Fruit fly (Drosophila melanogaster) whole organism, embryonic: Measurements from ENCODE around the gene OtopLc.

Experiments
- Aef1 ChIP-seq: fragments of 200-800 bp; sonication (Bioruptor generic); IDR thresholded peaks from 3 replicates; pipeline ENCODE4 v1.3.6; 2022; ENCODE audit warnings: missing biosample characterization, missing genetic modification characterization
- Antp ChIP-seq: fragments of 200-800 bp; sonication (Bioruptor generic); optimal IDR thresholded peaks from 3 replicates; lab custom pipeline; 2016; ENCODE audit warnings: missing biosample characterization, missing genetic modification characterization
- Atf-2 ChIP-seq: fragments of 200-800 bp; sonication (Bioruptor generic); optimal IDR thresholded peaks from 2 replicates; lab custom pipeline; 2016; ENCODE audit warnings: missing biosample characterization, missing genetic modification characterization
- BEAF-32 ChIP-seq: fragments of 200-800 bp; sonication (Bioruptor generic); optimal IDR thresholded peaks from 3 replicates; lab custom pipeline; 2017; ENCODE audit warnings: missing biosample characterization, missing genetic modification characterization, mild to moderate bottlenecking, moderate library complexity, missing genetic modification reagents
- CG12391 ChIP-seq: fragments of 200-800 bp; sonication (Bioruptor generic); optimal IDR thresholded peaks from 3 replicates; lab custom pipeline; 2018; ENCODE audit warnings: missing biosample characterization, mild to moderate bottlenecking, missing genetic modification characterization, moderate library complexity
- CG12942 ChIP-seq: fragments of 200-800 bp; sonication (Bioruptor generic); optimal IDR thresholded peaks from 3 replicates; lab custom pipeline; 2016; ENCODE audit warnings: missing biosample characterization, missing genetic modification characterization
- CG13624 ChIP-seq: fragments of 200-800 bp; sonication (Bioruptor generic); optimal IDR thresholded peaks from 2 replicates; lab custom pipeline; 2016; ENCODE audit warnings: missing biosample characterization, missing genetic modification characterization
- CG13775 ChIP-seq: fragments of 200-800 bp; sonication (Bioruptor generic); optimal IDR thresholded peaks from 3 replicates; lab custom pipeline; 2017; ENCODE audit warnings: missing biosample characterization, mild to moderate bottlenecking, missing genetic modification characterization
- CG14667 ChIP-seq: fragments of 200-800 bp; sonication (Bioruptor generic); IDR thresholded peaks from 2 replicates; pipeline ENCODE4 v1.3.6; 2022; ENCODE audit warnings: missing biosample characterization, missing genetic modification characterization
- CG14965 ChIP-seq: fragments of 200-800 bp; sonication (Bioruptor generic); optimal IDR thresholded peaks from 2 replicates; lab custom pipeline; 2016; ENCODE audit warnings: missing biosample characterization, missing genetic modification characterization, borderline replicate concordance
- CG15514 ChIP-seq: fragments of 200-800 bp; sonication (Bioruptor generic); optimal IDR thresholded peaks from 3 replicates; lab custom pipeline; 2017; ENCODE audit warnings: missing biosample characterization, missing genetic modification characterization, mild to moderate bottlenecking, moderate library complexity, missing genetic modification reagents
- CG16863 ChIP-seq: fragments of 200-800 bp; sonication (Bioruptor generic); optimal IDR thresholded peaks from 3 replicates; lab custom pipeline; 2016; ENCODE audit warnings: missing biosample characterization, missing genetic modification characterization
- CG17385 ChIP-seq: fragments of 200-800 bp; sonication (Bioruptor generic); optimal IDR thresholded peaks from 3 replicates; lab custom pipeline; 2018; ENCODE audit warnings: missing biosample characterization, mild to moderate bottlenecking, missing genetic modification characterization
- CG2712 ChIP-seq: fragments of 200-800 bp; optimal IDR thresholded peaks from 3 replicates; lab custom pipeline; 2019; ENCODE audit warnings: missing biosample characterization, mild to moderate bottlenecking, missing genetic modification characterization, moderate library complexity
- CG30020 ChIP-seq: fragments of 200-800 bp; optimal IDR thresholded peaks from 2 replicates; lab custom pipeline; 2019; ENCODE audit warnings: missing biosample characterization, mild to moderate bottlenecking, missing genetic modification characterization, moderate library complexity
- CG32767 ChIP-seq: fragments of 200-800 bp; sonication (Bioruptor generic); IDR thresholded peaks from 2 replicates; pipeline ENCODE4 v1.3.6; 2022; ENCODE audit warnings: missing biosample characterization, missing genetic modification characterization
- CG32772 ChIP-seq: fragments of 200-800 bp; sonication (Bioruptor generic); IDR thresholded peaks from 2 replicates; pipeline ENCODE4 v1.3.6; 2022; ENCODE audit warnings: missing biosample characterization, missing genetic modification characterization
- CG33213 ChIP-seq: fragments of 200-800 bp; sonication (Bioruptor generic); optimal IDR thresholded peaks from 3 replicates; lab custom pipeline; 2016; ENCODE audit warnings: missing biosample characterization, missing genetic modification characterization
- CG3726 ChIP-seq: fragments of 200-800 bp; sonication (Bioruptor generic); IDR thresholded peaks from 3 replicates; pipeline ENCODE4, ENCODE4 v1.3.6; 2022; ENCODE audit warnings: missing biosample characterization, missing genetic modification characterization
- CG42726 ChIP-seq: fragments of 200-800 bp; sonication (Bioruptor generic); IDR thresholded peaks from 2 replicates; pipeline ENCODE4 v1.3.6; 2022; ENCODE audit warnings: missing biosample characterization, missing genetic modification characterization; ENCODE audit not compliant: partially characterized antibody
- CG4404 ChIP-seq: fragments of 200-800 bp; sonication (Bioruptor generic); IDR thresholded peaks from 2 replicates; pipeline ENCODE4 v1.3.6; 2022; ENCODE audit warnings: missing biosample characterization, missing genetic modification characterization
- CG4820 ChIP-seq: fragments of 200-800 bp; sonication (Bioruptor generic); optimal IDR thresholded peaks from 3 replicates; lab custom pipeline; 2016; ENCODE audit warnings: missing biosample characterization, missing genetic modification characterization
- CG6175 ChIP-seq: fragments of 200-800 bp; sonication (Bioruptor generic); IDR thresholded peaks from 3 replicates; pipeline ENCODE4 v1.3.6; 2022; ENCODE audit warnings: missing biosample characterization, missing genetic modification characterization
- CG8478 ChIP-seq: fragments of >200 bp; optimal IDR thresholded peaks from 2 replicates; lab custom pipeline; 2018
- CG9797 ChIP-seq: fragments of 200-800 bp; sonication (Bioruptor generic); optimal IDR thresholded peaks from 3 replicates; lab custom pipeline; 2018; ENCODE audit warnings: missing biosample characterization, mild to moderate bottlenecking, missing genetic modification characterization
- Ets65A ChIP-seq: fragments of 200-800 bp; sonication (Bioruptor generic); peaks from one replicate; lab custom pipeline; 2016; ENCODE audit warnings: missing biosample characterization, missing genetic modification characterization
- Fer1 ChIP-seq: fragments of 200-800 bp; sonication (Bioruptor generic); optimal IDR thresholded peaks from 2 replicates; lab custom pipeline; 2017; ENCODE audit warnings: missing biosample characterization, mild to moderate bottlenecking, missing genetic modification characterization
- Fer2 ChIP-seq: fragments of 200-800 bp; sonication (Bioruptor generic); optimal IDR thresholded peaks from 2 replicates; lab custom pipeline; 2018; ENCODE audit warnings: missing biosample characterization, mild to moderate bottlenecking, missing genetic modification characterization, moderate library complexity
- Jarid2 ChIP-seq: fragments of 200-800 bp; sonication (Bioruptor generic); optimal IDR thresholded peaks from 3 replicates; lab custom pipeline; 2017; ENCODE audit warnings: mild to moderate bottlenecking, missing biosample characterization, missing genetic modification reagents, missing genetic modification characterization
- Lim3 ChIP-seq: fragments of 200-800 bp; sonication (Bioruptor generic); IDR thresholded peaks from 2 replicates; pipeline ENCODE4 v1.3.6; 2022; ENCODE audit warnings: missing biosample characterization, missing genetic modification characterization
- Mad ChIP-seq: fragments of 200-800 bp; sonication (Bioruptor generic); optimal IDR thresholded peaks from 2 replicates; lab custom pipeline; 2016; ENCODE audit warnings: missing biosample characterization, missing genetic modification characterization
- NFAT ChIP-seq: fragments of 200-800 bp; sonication (Bioruptor generic); IDR thresholded peaks from 2 replicates; pipeline ENCODE4 v1.3.6; 2022; ENCODE audit warnings: missing biosample characterization, missing genetic modification characterization
- NK7.1 ChIP-seq: fragments of 200-800 bp; sonication (Bioruptor generic); optimal IDR thresholded peaks from 3 replicates; lab custom pipeline; 2016; ENCODE audit warnings: missing biosample characterization, missing genetic modification characterization
- Nf-YA ChIP-seq: fragments of 200-800 bp; sonication (Bioruptor generic); IDR thresholded peaks from 2 replicates; pipeline ENCODE4 v1.3.6; 2022; ENCODE audit warnings: missing biosample characterization, missing genetic modification characterization
- Optix ChIP-seq: fragments of 200-800 bp; sonication (Bioruptor generic); IDR thresholded peaks from 3 replicates; pipeline ENCODE4 v1.3.6; 2022; ENCODE audit warnings: missing biosample characterization, missing genetic modification characterization
- Ravus ChIP-seq: fragments of 200-800 bp; sonication (Bioruptor generic); IDR thresholded peaks from 2 replicates; pipeline ENCODE4 v1.3.6; 2022; ENCODE audit warnings: missing biosample characterization, missing genetic modification characterization
- Side ChIP-seq: fragments of 200-800 bp; sonication (Bioruptor generic); optimal IDR thresholded peaks from 2 replicates; lab custom pipeline; 2016; ENCODE audit warnings: missing biosample characterization, missing genetic modification characterization
- al ChIP-seq: fragments of 200-800 bp; sonication (Bioruptor generic); IDR thresholded peaks from 2 replicates; pipeline ENCODE4 v1.3.6; 2022; ENCODE audit warnings: missing biosample characterization, missing genetic modification characterization
- chinmo ChIP-seq: fragments of 200-800 bp; sonication (Bioruptor generic); IDR thresholded peaks from 4 replicates; pipeline ENCODE4 v1.3.6; 2022; ENCODE audit warnings: missing biosample characterization, missing genetic modification characterization; ENCODE audit not compliant: partially characterized antibody
- ftz-f1 ChIP-seq: fragments of 200-800 bp; sonication (Bioruptor generic); optimal IDR thresholded peaks from 2 replicates; lab custom pipeline; 2016; ENCODE audit warnings: missing biosample characterization, missing genetic modification characterization
- gt ChIP-seq: fragments of 200-800 bp; sonication (Bioruptor generic); IDR thresholded peaks from 2 replicates; pipeline ENCODE4 v1.3.6; 2022; ENCODE audit warnings: missing biosample characterization, missing genetic modification characterization
- nerfin-2 ChIP-seq: fragments of 200-800 bp; sonication (Bioruptor generic); IDR thresholded peaks from 2 replicates; pipeline ENCODE4 v1.3.6; 2022; ENCODE audit warnings: missing biosample characterization, missing genetic modification characterization; ENCODE audit not compliant: partially characterized antibody
- onecut ChIP-seq: fragments of 200-800 bp; sonication (Bioruptor generic); IDR thresholded peaks from 2 replicates; pipeline ENCODE4 v1.3.6; 2022; ENCODE audit warnings: missing biosample characterization, missing genetic modification characterization
- peb ChIP-seq: fragments of 200-800 bp; sonication (Bioruptor generic); IDR thresholded peaks from 2 replicates; pipeline ENCODE4 v1.3.6; 2022; ENCODE audit warnings: missing biosample characterization, missing genetic modification characterization
- pho ChIP-seq: fragments of 200-800 bp; sonication (Bioruptor generic); optimal IDR thresholded peaks from 2 replicates; lab custom pipeline; 2016; ENCODE audit warnings: missing biosample characterization, missing genetic modification characterization
- phol ChIP-seq: fragments of 200-800 bp; sonication (Bioruptor generic); optimal IDR thresholded peaks from 3 replicates; lab custom pipeline; 2018; ENCODE audit warnings: missing biosample characterization, mild to moderate bottlenecking, missing genetic modification characterization, moderate library complexity
- row ChIP-seq: fragments of 200-800 bp; sonication (Bioruptor generic); IDR thresholded peaks from 3 replicates; pipeline ENCODE4 v1.3.6; 2022; ENCODE audit warnings: missing biosample characterization, missing genetic modification characterization
- schlank ChIP-seq: fragments of 200-800 bp; sonication (Bioruptor generic); optimal IDR thresholded peaks from 2 replicates; lab custom pipeline; 2018; ENCODE audit warnings: missing biosample characterization, mild to moderate bottlenecking, missing genetic modification characterization
- slp2 ChIP-seq: fragments of 200-800 bp; sonication (Bioruptor generic); optimal IDR thresholded peaks from 2 replicates; lab custom pipeline; 2016; ENCODE audit warnings: missing biosample characterization, missing genetic modification characterization
- sna ChIP-seq: fragments of 200-800 bp; sonication (Bioruptor generic); IDR thresholded peaks from 2 replicates; pipeline ENCODE4 v1.3.6; 2022; ENCODE audit warnings: missing biosample characterization, missing genetic modification characterization; ENCODE audit not compliant: partially characterized antibody
- ttk ChIP-seq: fragments of 200-800 bp; sonication (Bioruptor generic); IDR thresholded peaks from 2 replicates; pipeline ENCODE4 v2.1.2; 2022; ENCODE audit warnings: missing biosample characterization, missing genetic modification characterization
- tup ChIP-seq: fragments of 200-800 bp; sonication (Bioruptor generic); optimal IDR thresholded peaks from 2 replicates; lab custom pipeline; 2016; ENCODE audit warnings: missing biosample characterization, mild to moderate bottlenecking, missing genetic modification characterization, moderate library complexity

Gene OtopLc

dm6 chrX:5638588-5638987, 24.1 kb downstream of the OtopLc start (continued):
- peak; percentile 50 for TF ChIP-seq Side (GFP tag; lab: Kevin White, UChicago)
- TF ChIP-seq Optix (GFP tag; lab: Robert Waterston, UW): peak; percentile 76
- TF ChIP-seq ttk (GFP tag; lab: Robert Waterston, UW): peak; percentile 59
- peak; percentile 18 for TF ChIP-seq CG17385 (GFP tag; lab: Kevin White, UChicago)
- TF ChIP-seq Lim3 (GFP tag; lab: Robert Waterston, UW): no peak
- TF ChIP-seq NFAT (GFP tag; lab: Robert Waterston, UW): 0 out of 2 replicates have a peak, but pooled peaks have one; percentile 19
- TF ChIP-seq onecut (GFP tag; lab: Robert Waterston, UW): peak; percentile 64
- no peak for TF ChIP-seq CG32767 (GFP tag; lab: Robert Waterston, UW)
- TF ChIP-seq Fer2: peak; percentile 39
- no peak for TF ChIP-seq gt (GFP tag; lab: Robert Waterston, UW)
- TF ChIP-seq Ets65A (GFP tag; lab: Kevin White, UChicago): peak; percentile 80
- TF ChIP-seq Ravus (GFP tag; lab: Robert Waterston, UW): no peak
- TF ChIP-seq schlank (tag; lab: Kevin White, UChicago): peak; percentile 35
- no peak for TF ChIP-seq CG13624 (GFP tag; lab: Kevin White, UChicago)
- peak; percentile 51 for TF ChIP-seq CG16863 (GFP tag; lab: Kevin White, UChicago)
- TF ChIP-seq chinmo (GFP tag; lab: Robert Waterston, UW): no peak
- TF ChIP-seq peb (GFP tag; lab: Robert Waterston, UW): peak; percentile 49; the same call in 1 of the 2 replicates
- TF ChIP-seq BEAF-32: no peak
- no peak for TF ChIP-seq ftz-f1 (GFP tag; lab: Kevin White, UChicago)
- peak; percentile 37 for TF ChIP-seq phol (tag; lab: Kevin White, UChicago)
- no peak for TF ChIP-seq al
- TF ChIP-seq CG4404 (GFP tag; lab: Robert Waterston, UW): peak; percentile 35; the same call in 1 of the 2 replicates
- TF ChIP-seq Nf-YA (GFP tag; lab: Robert Waterston, UW): no peak
- TF ChIP-seq CG12391: peak; percentile 62
- TF ChIP-seq CG9797 (GFP tag; lab: Kevin White, UChicago): no peak
- no peak for TF ChIP-seq CG33213 (GFP tag; lab: Kevin White, UChicago)
- peak; percentile 70 for TF ChIP-seq Antp
- TF ChIP-seq CG30020 (tag; lab: Kevin White, UChicago): no peak
- peak; percentile 10 for TF ChIP-seq Atf-2 (GFP tag; lab: Kevin White, UChicago)
- TF ChIP-seq nerfin-2 (GFP tag; lab: Robert Waterston, UW): no peak
- peak; percentile 25 for TF ChIP-seq CG4820
- TF ChIP-seq NK7.1: no peak
- TF ChIP-seq Mad (GFP tag; lab: Kevin White, UChicago): peak; percentile 9
- TF ChIP-seq CG8478 (lab: Kevin White, UChicago): no peak
- TF ChIP-seq CG12942 (GFP tag; lab: Kevin White, UChicago): no peak
- no peak for TF ChIP-seq Jarid2 (GFP tag; lab: Kevin White, UChicago)
- TF ChIP-seq slp2 (GFP tag; lab: Kevin White, UChicago): peak; percentile 5
- TF ChIP-seq CG32772 (GFP tag; lab: Robert Waterston, UW): peak; percentile 57
- TF ChIP-seq Aef1 (GFP tag; lab: Robert Waterston, UW): peak; percentile 49; the same call in 1 of the 3 replicates
- TF ChIP-seq CG15514 (GFP tag; lab: Kevin White, UChicago): peak; percentile 49
- TF ChIP-seq CG14667 (GFP tag; lab: Robert Waterston, UW): peak; percentile 53
- peak; percentile 82 for TF ChIP-seq row (GFP tag; lab: Robert Waterston, UW)
- TF ChIP-seq CG42726: no peak
- no peak for TF ChIP-seq sna (GFP tag; lab: Robert Waterston, UW)
- TF ChIP-seq Fer1 (GFP tag; lab: Kevin White, UChicago): peak; percentile 83
- 0 out of 3 replicates have a peak, but pooled peaks have one; percentile 14 for TF ChIP-seq CG6175 (GFP tag; lab: Robert Waterston, UW)
- peak; percentile 9 for TF ChIP-seq tup (GFP tag; lab: Kevin White, UChicago)
- no peak for TF ChIP-seq CG14965
- peak; percentile 51 for TF ChIP-seq CG2712 (tag; lab: Kevin White, UChicago)
- peak; percentile 39 for TF ChIP-seq pho
- TF ChIP-seq CG3726 (GFP tag; lab: Robert Waterston, UW): 0 out of 3 replicates have a peak, but pooled peaks have one; percentile 21
- TF ChIP-seq CG13775: no peak
